Worm (Caenorhabditis elegans): ENCODE results near the gene ttr-25.

The ttr-25 gene

DNA sequence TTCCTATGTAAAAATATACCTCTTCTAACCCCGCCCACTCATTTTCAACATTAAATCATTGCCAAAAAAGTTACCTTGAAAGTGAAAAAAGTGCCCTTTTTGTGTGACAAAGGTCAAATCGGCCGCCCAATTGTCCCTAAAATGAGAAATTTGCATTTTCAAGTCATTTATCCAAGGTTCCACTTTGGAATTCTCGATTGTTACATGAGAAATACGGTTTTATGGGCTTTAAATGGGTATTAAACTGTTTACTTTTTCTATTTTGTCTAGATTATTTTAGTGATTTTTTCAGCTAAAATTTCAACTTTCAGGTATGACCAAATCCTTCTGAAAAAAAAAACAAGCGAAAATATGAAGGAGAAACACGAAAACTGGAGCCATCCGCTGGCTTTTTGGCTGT lies 35.9 kb downstream of the ttr-25 start, which contains the start of gene grdn-1:
TSS of gene grdn-1 (plus strand) at position 301 of the 400 bp plus-strand sequence.
- TF ChIP-seq tbx-2 (tag; optimal IDR thresholded peaks at IDR 0.05) (no peak), nhr-77 (tag; optimal IDR thresholded peaks at IDR 0.05) (no peak), fos-1 (tag; optimal IDR thresholded peaks at IDR 0.05) (no peak), pqm-1 (tag; optimal IDR thresholded peaks at IDR 0.05) (no peak), elt-2 (tag; optimal IDR thresholded peaks at IDR 0.05) (no peak), unc-62 (GFP tag; optimal IDR thresholded peaks at IDR 0.05) (no peak), eor-1 (tag; optimal IDR thresholded peaks at IDR 0.05) (no peak), mdl-1 (tag; optimal IDR thresholded peaks at IDR 0.05) (no peak), zag-1 (tag; optimal IDR thresholded peaks at IDR 0.05) (no peak), fkh-10 (GFP tag; optimal IDR thresholded peaks at IDR 0.05) (no peak), aly-2 (tag; optimal IDR thresholded peaks at IDR 0.05) (no peak), pha-4 (tag; optimal IDR thresholded peaks at IDR 0.05) (no peak), ZK546.5 (tag; optimal IDR thresholded peaks at IDR 0.05) (no peak), egl-5 (tag; optimal IDR thresholded peaks at IDR 0.05) (no peak), ceh-28 (tag; optimal IDR thresholded peaks at IDR 0.05) (no peak), lin-39 (tag; optimal IDR thresholded peaks at IDR 0.05) (no peak), nhr-28 (tag; optimal IDR thresholded peaks at IDR 0.05) (no peak), ama-1 (optimal IDR thresholded peaks at IDR 0.05) (no peak)

DNA sequence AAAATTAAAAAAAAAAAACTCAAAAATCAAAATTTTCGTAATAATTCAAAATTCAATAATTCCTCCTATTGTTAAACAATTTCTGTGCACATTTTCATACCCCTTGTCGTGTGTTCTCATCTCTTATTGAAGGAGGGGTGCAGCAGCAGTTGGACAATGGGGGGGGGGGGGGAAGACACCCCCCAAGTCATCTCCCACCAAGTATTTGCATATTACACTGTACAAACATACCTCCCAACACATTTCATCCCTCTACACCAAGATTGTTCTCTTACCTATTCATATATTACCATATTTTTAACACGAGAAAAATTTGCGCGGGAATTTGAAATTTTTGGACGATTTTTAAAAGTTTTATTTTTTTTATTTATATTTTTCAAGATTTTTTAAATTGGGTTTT lies 39.7 kb downstream of the ttr-25 start:
- TF ChIP-seq nhr-237 (tag; optimal IDR thresholded peaks at IDR 0.05) (no peak), pha-4 (tag; optimal IDR thresholded peaks at IDR 0.05) (peak; percentile 17), hmg-11 (tag; optimal IDR thresholded peaks at IDR 0.05) (peak; percentile 21)

ce11 chrV:18597779-18598178 lies 41.3 kb downstream of the ttr-25 start:
- TF ChIP-seq lin-15B (tag; optimal IDR thresholded peaks at IDR 0.05) (no peak), pha-4 (tag; optimal IDR thresholded peaks at IDR 0.05) (no peak), R02D3.7 (tag; optimal IDR thresholded peaks at IDR 0.05) (no peak)

DNA sequence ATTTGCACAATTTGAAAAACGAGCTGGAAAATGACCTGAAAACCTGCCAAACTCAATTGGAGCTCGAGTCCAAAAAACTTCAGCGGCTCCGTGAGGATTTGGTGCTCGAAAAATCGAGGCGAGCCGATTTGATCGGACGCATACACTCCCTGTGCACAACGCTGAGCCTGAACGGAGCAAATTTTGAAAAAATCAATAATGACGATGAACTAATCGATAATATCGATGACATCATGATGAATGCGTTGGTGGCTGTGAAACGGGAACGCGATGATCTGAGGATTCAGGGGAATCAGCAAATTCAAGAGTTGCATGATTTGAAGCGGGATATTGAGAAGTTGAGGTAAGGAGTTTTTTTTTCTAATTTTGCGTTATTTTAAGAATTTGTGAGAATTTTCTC lies 49.0 kb downstream of the ttr-25 start:
- no peak for TF ChIP-seq jun-1 (tag; optimal IDR thresholded peaks at IDR 0.05)
- no peak for TF ChIP-seq daf-12 (tag; optimal IDR thresholded peaks at IDR 0.05)
- TF ChIP-seq snpc-4 (tag; optimal IDR thresholded peaks at IDR 0.05), result no peak
- TF ChIP-seq nhr-67 (tag; optimal IDR thresholded peaks at IDR 0.05), result no peak
- TF ChIP-seq ceh-28 (tag; optimal IDR thresholded peaks at IDR 0.05), result peak; percentile 42
- TF ChIP-seq nhr-11 (tag; optimal IDR thresholded peaks at IDR 0.05), result no peak
- TF ChIP-seq elt-1 (tag; optimal IDR thresholded peaks at IDR 0.05), result no peak
- no peak for TF ChIP-seq sea-2 (GFP tag; optimal IDR thresholded peaks at IDR 0.05)

Data from whole organism, L3 larva.